Fruit fly (Drosophila melanogaster) whole organism: ENCODE results near the gene eRF3.

Experiments used
- CG8478 ChIP-seq: fragments of >200 bp; optimal IDR thresholded peaks from 2 replicates; lab custom pipeline; 2018; ENCODE audit warnings: inconsistent platforms
- psq ChIP-seq: fragments of >200 bp; optimal IDR thresholded peaks from 2 replicates; lab custom pipeline; 2017
- usp ChIP-seq: fragments of >200 bp; optimal IDR thresholded peaks from 2 replicates; lab custom pipeline; 2017; ENCODE audit warnings: missing biosample characterization, missing genetic modification characterization, mixed read lengths

dm6 chr2L:12474212-12474891 is 40.1 kb downstream of the eRF3 start:
- TF ChIP-seq CG8478 (lab: Kevin White, UChicago): no peak
- TF ChIP-seq psq: no peak
- no peak for TF ChIP-seq usp (GFP tag; lab: Kevin White, UChicago)
